Fruit fly (Drosophila melanogaster): Measurements from ENCODE around the gene CG34112.

dm6 chr3R:4362010-4362409 is 32.0 kb downstream of the CG34112 start:
- no peak for TF ChIP-seq tj (GFP tag; optimal IDR thresholded peaks at IDR 0.05)
- no peak for TF ChIP-seq CG14711 (tag; optimal IDR thresholded peaks at IDR 0.05)
- no peak for TF ChIP-seq CG1620 (GFP tag; optimal IDR thresholded peaks at IDR 0.05)
- TF ChIP-seq Clk (GFP tag; optimal IDR thresholded peaks at IDR 0.05), result no peak
- no peak for TF ChIP-seq CG7045 (GFP tag; optimal IDR thresholded peaks at IDR 0.05)
- no peak for TF ChIP-seq cnc (optimal IDR thresholded peaks at IDR 0.05)
- TF ChIP-seq toe (GFP tag; optimal IDR thresholded peaks at IDR 0.05), result no peak
- TF ChIP-seq pad (GFP tag; optimal IDR thresholded peaks at IDR 0.05), result no peak
- no peak for TF ChIP-seq kay (GFP tag; ENCODE audit: borderline replicate concordance)
- TF ChIP-seq Mnt (GFP tag; optimal IDR thresholded peaks at IDR 0.05), result no peak
- TF ChIP-seq cic (GFP tag; optimal IDR thresholded peaks at IDR 0.05), result no peak
- no peak for TF ChIP-seq Hr96 (GFP tag; optimal IDR thresholded peaks at IDR 0.05)

Data from whole organism, adult.